Fruit fly (Drosophila melanogaster) S2 (cell line): ENCODE results near the gene CG10366.

Experiments
- CG8478 ChIP-seq: fragments of >200 bp; optimal IDR thresholded peaks from 2 replicates; lab custom pipeline; 2018
- CTCF ChIP-seq, 2 experiments: fragments of >200 bp; optimal IDR thresholded peaks; 2 replicates each; lab custom pipeline; 2018

- no peak for TF ChIP-seq CTCF (optimal IDR thresholded peaks at IDR 0.05; lab: Kevin White, UChicago)
- TF ChIP-seq CG8478 (lab: Kevin White, UChicago) = no peak
Measured at dm6 chr2L:19537779-19538456, 46.1 kb upstream of the CG10366 start, which contains the start of gene CG13082.
